Fruit fly (Drosophila melanogaster) S2 (cell line): ENCODE measurements around the gene CG34015.

Source experiments
- CG8478 ChIP-seq: fragments of >200 bp; optimal IDR thresholded peaks from 2 replicates; lab custom pipeline; 2018
- CTCF ChIP-seq, 2 experiments: fragments of >200 bp; optimal IDR thresholded peaks; 2 replicates each; lab custom pipeline; 2018

- no peak for TF ChIP-seq CG8478
- TF ChIP-seq CTCF (optimal IDR thresholded peaks at IDR 0.05; lab: Kevin White, UChicago) = no peak
Observed at dm6 chrX:16424296-16424695, 23.8 kb downstream of the CG34015 start.
